Fruit fly (Drosophila melanogaster): ENCODE measurements around the gene Gen.

DNA sequence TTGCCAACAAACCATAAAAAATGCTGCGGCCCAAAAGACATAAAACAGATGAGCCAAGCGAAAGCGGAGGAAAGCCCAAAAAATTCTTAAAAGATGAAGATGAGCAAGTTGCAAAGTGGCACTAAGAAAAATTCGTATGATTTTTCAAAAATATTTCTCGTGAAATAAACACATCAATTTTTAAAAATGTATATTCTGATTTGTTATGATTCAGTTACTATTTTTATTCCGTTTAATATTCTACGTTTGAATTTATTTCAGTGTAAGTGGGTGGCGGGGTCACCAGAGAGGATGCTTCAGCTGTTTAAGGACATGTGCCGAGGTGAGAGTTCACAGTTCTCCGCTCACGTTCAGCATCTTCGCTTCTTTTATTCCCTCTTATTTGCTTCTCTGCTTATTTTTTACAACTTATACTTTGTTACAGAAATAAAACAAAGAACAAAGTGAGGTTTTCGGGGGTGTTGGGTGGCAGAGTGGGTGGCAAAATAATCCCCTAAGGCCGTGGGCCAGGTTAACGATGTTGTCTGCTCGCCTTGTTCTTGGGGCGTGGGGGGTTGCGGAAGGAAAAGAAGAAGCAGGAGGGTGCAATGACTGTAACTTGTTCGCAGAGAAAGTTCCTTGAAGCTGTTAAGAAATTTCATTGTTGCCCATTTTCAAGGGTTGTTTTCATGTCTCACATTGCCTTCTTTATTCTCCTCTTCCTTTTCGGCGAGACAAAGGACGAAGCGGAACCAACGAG lies 30.2 kb upstream of the Gen start:
- TF ChIP-seq CTCF (optimal IDR thresholded peaks at IDR 0.05) = no peak
- TF ChIP-seq CG8478 (optimal IDR thresholded peaks at IDR 0.05) = no peak

Measured in S2 (cell line).